Fruit fly (Drosophila melanogaster) S2 (cell line): ENCODE results near the gene fipi.

Experiments
- CG8478 ChIP-seq: fragments of >200 bp; optimal IDR thresholded peaks from 2 replicates; lab custom pipeline; 2018
- CTCF ChIP-seq, 2 experiments: fragments of >200 bp; optimal IDR thresholded peaks; 2 replicates each; lab custom pipeline; 2018

fipi gene

dm6 chr2L:4793780-4794523, at the start of gene fipi:
TSS of gene fipi (minus strand) at chr2L:4794044.
- no peak for TF ChIP-seq CG8478
- TF ChIP-seq CTCF (optimal IDR thresholded peaks at IDR 0.05; lab: Kevin White, UChicago): no peak

- no peak for TF ChIP-seq CTCF (optimal IDR thresholded peaks at IDR 0.05; lab: Kevin White, UChicago)
- TF ChIP-seq CG8478: no peak
Measured at dm6 chr2L:4838494-4839320, 44.9 kb upstream of the fipi start.

- no peak for TF ChIP-seq CG8478
- TF ChIP-seq CTCF (optimal IDR thresholded peaks at IDR 0.05; lab: Kevin White, UChicago): no peak
Measured at dm6 chr2L:4837772-4838397, 44.0 kb upstream of the fipi start, which contains the start of the genes tank and CG12194. TSS of gene tank (minus strand) at chr2L:4837999. TSS of gene CG12194 (plus strand) at chr2L:4838347.

- no peak for TF ChIP-seq CTCF (optimal IDR thresholded peaks at IDR 0.05; lab: Kevin White, UChicago)
- TF ChIP-seq CG8478: no peak
Measured at dm6 chr2L:4836193-4836592, 42.3 kb upstream of the fipi start.

- TF ChIP-seq CG8478 (no peak), CTCF (optimal IDR thresholded peaks at IDR 0.05; lab: Kevin White, UChicago) (no peak)
Measured at dm6 chr2L:4835091-4835689, 41.3 kb upstream of the fipi start, which contains the start of gene Ir25a. TSS of gene Ir25a (minus strand) at chr2L:4835300.

dm6 chr2L:4830490-4830889, 36.6 kb upstream of the fipi start, which contains the start of gene Fnta:
TSS of gene Fnta (minus strand) at chr2L:4830693.
- TF ChIP-seq CG8478: no peak
- no peak for TF ChIP-seq CTCF (optimal IDR thresholded peaks at IDR 0.05; lab: Kevin White, UChicago)

dm6 chr2L:4829040-4829439, 35.2 kb upstream of the fipi start:
- TF ChIP-seq CG8478 (no peak), CTCF (optimal IDR thresholded peaks at IDR 0.05; lab: Kevin White, UChicago) (no peak)

- TF ChIP-seq CTCF (optimal IDR thresholded peaks at IDR 0.05; lab: Kevin White, UChicago): no peak
- no peak for TF ChIP-seq CG8478
Measured at dm6 chr2L:4825695-4826094, 31.9 kb upstream of the fipi start.

dm6 chr2L:4823797-4824196, 30.0 kb upstream of the fipi start:
- TF ChIP-seq CG8478 (no peak), CTCF (optimal IDR thresholded peaks at IDR 0.05; lab: Kevin White, UChicago) (no peak)

- TF ChIP-seq CTCF (optimal IDR thresholded peaks at IDR 0.05; lab: Kevin White, UChicago): no peak
- no peak for TF ChIP-seq CG8478
Measured at dm6 chr2L:4822258-4822657, 28.4 kb upstream of the fipi start.

- TF ChIP-seq CG8478 (no peak), CTCF (optimal IDR thresholded peaks at IDR 0.05; lab: Kevin White, UChicago) (no peak)
Measured at dm6 chr2L:4821757-4822156, 27.9 kb upstream of the fipi start, which contains the start of gene CG15628. TSS of gene CG15628 (plus strand) at chr2L:4821774.

- TF ChIP-seq CTCF (optimal IDR thresholded peaks at IDR 0.05; lab: Kevin White, UChicago) (no peak), CG8478 (no peak)
Measured at dm6 chr2L:4821319-4821717, 27.5 kb upstream of the fipi start.

- TF ChIP-seq CTCF (optimal IDR thresholded peaks at IDR 0.05; lab: Kevin White, UChicago) (no peak), CG8478 (no peak)
Measured at dm6 chr2L:4820448-4821318, 26.8 kb upstream of the fipi start.

dm6 chr2L:4819995-4820394, 26.2 kb upstream of the fipi start:
- TF ChIP-seq CTCF (optimal IDR thresholded peaks at IDR 0.05; lab: Kevin White, UChicago): no peak
- TF ChIP-seq CG8478: no peak
